Fruit fly (Drosophila melanogaster) whole organism, embryonic: ENCODE measurements around the gene CG9992.

Source experiments
- Asciz ChIP-seq: fragments of 200-800 bp; sonication (Bioruptor generic); optimal IDR thresholded peaks from 2 replicates; lab custom pipeline; 2017; ENCODE audit warnings: missing biosample characterization, mild to moderate bottlenecking, missing genetic modification characterization, missing genetic modification reagents
- Awh ChIP-seq: fragments of 200-800 bp; sonication (Bioruptor generic); IDR thresholded peaks from 2 replicates; pipeline ENCODE4, ENCODE4 v1.3.6; 2022; ENCODE audit warnings: missing biosample characterization, missing genetic modification characterization
- BtbVII ChIP-seq: fragments of 200-800 bp; sonication (Bioruptor generic); optimal IDR thresholded peaks from 3 replicates; lab custom pipeline; 2017; ENCODE audit warnings: missing biosample characterization, mild to moderate bottlenecking, missing genetic modification characterization
- CG10274 ChIP-seq: fragments of 200-800 bp; sonication (Bioruptor generic); optimal IDR thresholded peaks from 3 replicates; lab custom pipeline; 2017; ENCODE audit warnings: missing biosample characterization, mild to moderate bottlenecking, missing genetic modification characterization
- CG10366 ChIP-seq: fragments of 200-800 bp; sonication (Bioruptor generic); IDR thresholded peaks from 2 replicates; pipeline ENCODE4 v1.3.6; 2022; ENCODE audit warnings: missing biosample characterization, missing genetic modification characterization
- CG10462 ChIP-seq: fragments of 200-800 bp; sonication (Bioruptor generic); optimal IDR thresholded peaks from 2 replicates; lab custom pipeline; 2016; ENCODE audit warnings: missing biosample characterization, missing genetic modification characterization
- CG11696 ChIP-seq: fragments of 200-800 bp; sonication (Bioruptor generic); IDR thresholded peaks from 2 replicates; pipeline ENCODE4 v1.3.6; 2022; ENCODE audit warnings: missing biosample characterization, missing genetic modification characterization
- CG12659 ChIP-seq: fragments of 200-800 bp; sonication (Bioruptor generic); optimal IDR thresholded peaks from 3 replicates; lab custom pipeline; 2017; ENCODE audit warnings: mild to moderate bottlenecking, missing biosample characterization, missing genetic modification reagents, missing genetic modification characterization
- CG12769 ChIP-seq: fragments of 200-800 bp; sonication (Bioruptor generic); optimal IDR thresholded peaks from 2 replicates; lab custom pipeline; 2019; ENCODE audit warnings: missing biosample characterization, mild to moderate bottlenecking, missing genetic modification characterization, moderate library complexity
- CG14050 ChIP-seq: fragments of 200-800 bp; sonication (Bioruptor generic); IDR thresholded peaks from 3 replicates; pipeline ENCODE4 v1.3.6; 2022; ENCODE audit warnings: missing biosample characterization, missing genetic modification characterization
- CG14667 ChIP-seq: fragments of 200-800 bp; sonication (Bioruptor generic); IDR thresholded peaks from 2 replicates; pipeline ENCODE4 v1.3.6; 2022; ENCODE audit warnings: missing biosample characterization, missing genetic modification characterization
- CG14965 ChIP-seq: fragments of 200-800 bp; sonication (Bioruptor generic); optimal IDR thresholded peaks from 2 replicates; lab custom pipeline; 2016; ENCODE audit warnings: missing biosample characterization, missing genetic modification characterization, borderline replicate concordance
- CG2678 ChIP-seq: fragments of 200-800 bp; sonication (Bioruptor generic); optimal IDR thresholded peaks from 3 replicates; lab custom pipeline; 2019; ENCODE audit warnings: missing biosample characterization, mild to moderate bottlenecking, missing genetic modification characterization, moderate library complexity
- CG31224 ChIP-seq: fragments of 200-800 bp; sonication (Bioruptor generic); IDR thresholded peaks from 2 replicates; pipeline ENCODE4 v1.3.6; 2022; ENCODE audit warnings: missing biosample characterization, missing genetic modification characterization
- CG32767 ChIP-seq: fragments of 200-800 bp; sonication (Bioruptor generic); IDR thresholded peaks from 2 replicates; pipeline ENCODE4 v1.3.6; 2022; ENCODE audit warnings: missing biosample characterization, missing genetic modification characterization
- CG4820 ChIP-seq: fragments of 200-800 bp; sonication (Bioruptor generic); optimal IDR thresholded peaks from 3 replicates; lab custom pipeline; 2016; ENCODE audit warnings: missing biosample characterization, missing genetic modification characterization
- CG6813 ChIP-seq: fragments of 200-800 bp; sonication (Bioruptor generic); optimal IDR thresholded peaks from 2 replicates; lab custom pipeline; 2017; ENCODE audit warnings: missing biosample characterization, missing genetic modification characterization, mild to moderate bottlenecking, moderate library complexity, missing genetic modification reagents
- CG7987 ChIP-seq: fragments of 200-800 bp; sonication (Bioruptor generic); optimal IDR thresholded peaks from 2 replicates; lab custom pipeline; 2018; ENCODE audit warnings: missing biosample characterization, mild to moderate bottlenecking, missing genetic modification characterization, moderate library complexity
- CG8089 ChIP-seq: fragments of 200-800 bp; sonication (Bioruptor generic); optimal IDR thresholded peaks from 3 replicates; lab custom pipeline; 2016; ENCODE audit warnings: missing biosample characterization, missing genetic modification characterization
- CG8359 ChIP-seq: fragments of 200-800 bp; sonication (Bioruptor generic); optimal IDR thresholded peaks from 2 replicates; lab custom pipeline; 2017; ENCODE audit warnings: missing biosample characterization, mild to moderate bottlenecking, missing genetic modification characterization, borderline replicate concordance
- CG9215 ChIP-seq: fragments of 200-800 bp; sonication (Bioruptor generic); IDR thresholded peaks from 2 replicates; pipeline ENCODE4 v1.3.6; 2022; ENCODE audit warnings: missing biosample characterization, missing genetic modification characterization
- Deaf1 ChIP-seq: fragments of 200-800 bp; optimal IDR thresholded peaks from 3 replicates; lab custom pipeline; 2019; ENCODE audit warnings: missing biosample characterization, mild to moderate bottlenecking, missing genetic modification characterization, moderate library complexity
- Doc3 ChIP-seq: fragments of 200-800 bp; sonication (Bioruptor generic); IDR thresholded peaks from 3 replicates; pipeline ENCODE4 v1.3.6; 2022; ENCODE audit warnings: missing biosample characterization, missing genetic modification characterization; ENCODE audit not compliant: partially characterized antibody
- Drgx ChIP-seq: fragments of 200-800 bp; sonication (Bioruptor generic); IDR thresholded peaks from 2 replicates; pipeline ENCODE4 v1.3.6; 2022; ENCODE audit warnings: missing biosample characterization, missing genetic modification characterization
- E2f2 ChIP-seq: fragments of 200-800 bp; sonication (Bioruptor generic); IDR thresholded peaks from 2 replicates; pipeline ENCODE4 v1.3.6; 2022; ENCODE audit warnings: missing biosample characterization, missing genetic modification characterization
- Fer3 ChIP-seq: fragments of 200-800 bp; sonication (Bioruptor generic); optimal IDR thresholded peaks from 2 replicates; lab custom pipeline; 2018; ENCODE audit warnings: missing biosample characterization, mild to moderate bottlenecking, missing genetic modification characterization, moderate library complexity
- HLH3B ChIP-seq: fragments of 200-800 bp; sonication (Bioruptor generic); IDR thresholded peaks from 2 replicates; pipeline ENCODE4 v1.3.6; 2022; ENCODE audit warnings: missing biosample characterization, missing genetic modification characterization
- Hand ChIP-seq: fragments of 200-800 bp; sonication (Bioruptor generic); optimal IDR thresholded peaks from 2 replicates; lab custom pipeline; 2017; ENCODE audit warnings: mild to moderate bottlenecking, missing biosample characterization, missing genetic modification reagents, missing genetic modification characterization
- Hr39 ChIP-seq: fragments of >200 bp; optimal IDR thresholded peaks from 2 replicates; lab custom pipeline; 2017
- Lpt ChIP-seq: fragments of >200 bp; optimal IDR thresholded peaks from 2 replicates; lab custom pipeline; 2018; ENCODE audit warnings: missing biosample characterization, missing genetic modification characterization
- Max ChIP-seq: fragments of 200-800 bp; sonication (Bioruptor generic); optimal IDR thresholded peaks from 2 replicates; lab custom pipeline; 2016; ENCODE audit warnings: missing biosample characterization, mild to moderate bottlenecking, missing genetic modification characterization
- NK7.1 ChIP-seq: fragments of 200-800 bp; sonication (Bioruptor generic); optimal IDR thresholded peaks from 3 replicates; lab custom pipeline; 2016; ENCODE audit warnings: missing biosample characterization, missing genetic modification characterization
- Ssrp ChIP-seq: fragments of 200-800 bp; sonication (Bioruptor generic); optimal IDR thresholded peaks from 2 replicates; lab custom pipeline; 2018; ENCODE audit warnings: missing biosample characterization, mild to moderate bottlenecking, missing genetic modification characterization, moderate library complexity
- Usf ChIP-seq: fragments of 200-800 bp; sonication (Bioruptor generic); optimal IDR thresholded peaks from 2 replicates; lab custom pipeline; 2017; ENCODE audit warnings: missing genotype, missing biosample characterization, missing genetic modification characterization
- ap ChIP-seq: fragments of 200-800 bp; sonication (Bioruptor generic); IDR thresholded peaks from 2 replicates; pipeline ENCODE4 v1.3.6; 2022; ENCODE audit warnings: missing biosample characterization, missing genetic modification characterization
- corto ChIP-seq: fragments of 200-800 bp; sonication (Bioruptor generic); optimal IDR thresholded peaks from 2 replicates; lab custom pipeline; 2016; ENCODE audit warnings: missing biosample characterization, mild to moderate bottlenecking, missing genetic modification characterization, moderate library complexity
- crc ChIP-seq: fragments of 200-800 bp; sonication (Bioruptor generic); optimal IDR thresholded peaks from 2 replicates; lab custom pipeline; 2016; ENCODE audit warnings: missing biosample characterization, missing genetic modification characterization
- danr ChIP-seq: fragments of 200-800 bp; sonication (Bioruptor generic); IDR thresholded peaks from 2 replicates; pipeline ENCODE4 v1.3.6; 2022; ENCODE audit warnings: missing biosample characterization, missing genetic modification characterization
- dm ChIP-seq: fragments of 200-800 bp; sonication (Bioruptor generic); optimal IDR thresholded peaks from 3 replicates; lab custom pipeline; 2016; ENCODE audit warnings: missing biosample characterization, missing genetic modification characterization
- eve ChIP-seq, 2 experiments: fragments of >200 bp; optimal IDR thresholded peaks; 2 replicates each; lab custom pipeline; 2017; ENCODE audit warnings: missing biosample characterization in 2 of 2, missing genetic modification characterization in 2 of 2
- gcm ChIP-seq: fragments of 200-800 bp; sonication (Bioruptor generic); optimal IDR thresholded peaks from 2 replicates; lab custom pipeline; 2019; ENCODE audit warnings: missing biosample characterization, mild to moderate bottlenecking, missing genetic modification characterization, moderate library complexity
- kay ChIP-seq: fragments of 200-800 bp; sonication (Bioruptor generic); optimal IDR thresholded peaks from 2 replicates; lab custom pipeline; 2016; ENCODE audit warnings: missing biosample characterization, missing genetic modification characterization
- maf-S ChIP-seq: fragments of 200-800 bp; sonication (Bioruptor generic); optimal IDR thresholded peaks from 2 replicates; lab custom pipeline; 2016; ENCODE audit warnings: missing biosample characterization, missing genetic modification characterization
- mirr ChIP-seq: fragments of 200-800 bp; sonication (Bioruptor generic); optimal IDR thresholded peaks from 3 replicates; lab custom pipeline; 2018; ENCODE audit warnings: missing biosample characterization, mild to moderate bottlenecking, missing genetic modification characterization
- nerfin-1 ChIP-seq: fragments of 200-800 bp; sonication (Bioruptor generic); optimal IDR thresholded peaks from 3 replicates; lab custom pipeline; 2019; ENCODE audit warnings: missing biosample characterization, mild to moderate bottlenecking, missing genetic modification characterization, moderate library complexity
- nerfin-2 ChIP-seq: fragments of 200-800 bp; sonication (Bioruptor generic); IDR thresholded peaks from 2 replicates; pipeline ENCODE4 v1.3.6; 2022; ENCODE audit warnings: missing biosample characterization, missing genetic modification characterization; ENCODE audit not compliant: partially characterized antibody
- scrt ChIP-seq: fragments of 200-800 bp; sonication (Bioruptor generic); optimal IDR thresholded peaks from 2 replicates; lab custom pipeline; 2018; ENCODE audit warnings: missing biosample characterization, mild to moderate bottlenecking, missing genetic modification characterization, moderate library complexity
- sens ChIP-seq: fragments of 200-800 bp; sonication (Bioruptor generic); peaks from one replicate; lab custom pipeline; 2016; ENCODE audit warnings: missing biosample characterization, missing genetic modification characterization
- slou ChIP-seq: fragments of 200-800 bp; sonication (Bioruptor generic); optimal IDR thresholded peaks from 3 replicates; lab custom pipeline; 2016; ENCODE audit warnings: missing biosample characterization, missing genetic modification characterization
- stwl ChIP-seq: fragments of 200-800 bp; sonication (Bioruptor generic); optimal IDR thresholded peaks from 3 replicates; lab custom pipeline; 2018; ENCODE audit warnings: missing biosample characterization, mild to moderate bottlenecking, missing genetic modification characterization, moderate library complexity

Gene CG9992

dm6 chrX:16403811-16404420, 19.2 kb upstream of the CG9992 start (continued):
- TF ChIP-seq Usf (GFP tag; lab: Kevin White, UChicago) (peak; percentile 23), CG31224 (GFP tag; lab: Robert Waterston, UW) (0 out of 2 replicates have a peak, but pooled peaks have one; percentile 53), CG2678 (tag; lab: Kevin White, UChicago) (peak; percentile 89), Awh (GFP tag; lab: Robert Waterston, UW) (peak; percentile 52), BtbVII (peak; percentile 74), danr (GFP tag; lab: Robert Waterston, UW) (peak; percentile 58), CG4820 (GFP tag; lab: Kevin White, UChicago) (peak; percentile 52), CG8359 (GFP tag; lab: Kevin White, UChicago) (peak; percentile 30), corto (GFP tag; lab: Kevin White, UChicago) (peak; percentile 44), CG12769 (tag; lab: Kevin White, UChicago) (no peak), mirr (GFP tag; lab: Kevin White, UChicago) (peak; percentile 98), CG9215 (GFP tag; lab: Robert Waterston, UW) (peak; percentile 27; the same call in 1 of the 2 replicates), CG6813 (GFP tag; lab: Kevin White, UChicago) (peak; percentile 67), CG14050 (GFP tag; lab: Robert Waterston, UW) (peak; percentile 63), Max (peak; percentile 77), NK7.1 (GFP tag; lab: Kevin White, UChicago) (no peak), Doc3 (GFP tag; lab: Robert Waterston, UW) (no peak), ap (GFP tag; lab: Robert Waterston, UW) (peak; percentile 62; the same call in 1 of the 2 replicates), Drgx (peak; percentile 90), CG14667 (GFP tag; lab: Robert Waterston, UW) (peak; percentile 60), eve (GFP tag; optimal IDR thresholded peaks at IDR 0.05; lab: Kevin White, UChicago) (no peak), maf-S (GFP tag; lab: Kevin White, UChicago) (peak; percentile 45), CG8089 (no peak), nerfin-1 (tag; lab: Kevin White, UChicago) (peak; percentile 38), CG10462 (peak; percentile 43), Fer3 (tag; lab: Kevin White, UChicago) (peak; percentile 84), sens (GFP tag; lab: Kevin White, UChicago) (peak; percentile 92), Hr39 (lab: Kevin White, UChicago) (no peak), E2f2 (GFP tag; lab: Robert Waterston, UW) (peak; percentile 56), CG11696 (GFP tag; lab: Robert Waterston, UW) (0 out of 2 replicates have a peak, but pooled peaks have one; percentile 33), nerfin-2 (GFP tag; lab: Robert Waterston, UW) (no peak), Hand (GFP tag; lab: Kevin White, UChicago) (peak; percentile 65), CG10274 (GFP tag; lab: Kevin White, UChicago) (peak; percentile 21), Deaf1 (tag; lab: Kevin White, UChicago) (peak; percentile 58), kay (GFP tag; lab: Kevin White, UChicago) (peak; percentile 47), CG32767 (peak; percentile 76), Asciz (peak; percentile 78), gcm (no peak), Lpt (no peak), CG14965 (no peak), dm (GFP tag; lab: Kevin White, UChicago) (peak; percentile 9), CG12659 (GFP tag; lab: Kevin White, UChicago) (peak; percentile 78), scrt (GFP tag; lab: Kevin White, UChicago) (no peak), CG7987 (GFP tag; lab: Kevin White, UChicago) (peak; percentile 43), stwl (tag; lab: Kevin White, UChicago) (no peak), Ssrp (peak; percentile 54), CG10366 (GFP tag; lab: Robert Waterston, UW) (peak; percentile 77), crc (GFP tag; lab: Kevin White, UChicago) (no peak), HLH3B (peak; percentile 83), slou (GFP tag; lab: Kevin White, UChicago) (peak; percentile 58)
